Fruit fly (Drosophila melanogaster) whole organism: ENCODE measurements around the gene MED21.

ENCODE experiments used
- CG8478 ChIP-seq: fragments of >200 bp; optimal IDR thresholded peaks from 2 replicates; lab custom pipeline; 2018; ENCODE audit warnings: inconsistent platforms
- Dll ChIP-seq: fragments of >200 bp; optimal IDR thresholded peaks from 2 replicates; lab custom pipeline; 2017
- EcR ChIP-seq, 2 experiments: fragments of >200 bp; optimal IDR thresholded peaks; 2 replicates each; lab custom pipeline; 2017; ENCODE audit warnings: missing biosample characterization in 2 of 2, missing genetic modification characterization in 2 of 2, missing genetic modification reagents in 2 of 2
- pan ChIP-seq: fragments of >200 bp; optimal IDR thresholded peaks from 2 replicates; lab custom pipeline; 2017
- psq ChIP-seq: fragments of >200 bp; optimal IDR thresholded peaks from 2 replicates; lab custom pipeline; 2017
- usp ChIP-seq: fragments of >200 bp; optimal IDR thresholded peaks from 2 replicates; lab custom pipeline; 2017; ENCODE audit warnings: missing biosample characterization, missing genetic modification characterization, mixed read lengths

MED21 gene

DNA sequence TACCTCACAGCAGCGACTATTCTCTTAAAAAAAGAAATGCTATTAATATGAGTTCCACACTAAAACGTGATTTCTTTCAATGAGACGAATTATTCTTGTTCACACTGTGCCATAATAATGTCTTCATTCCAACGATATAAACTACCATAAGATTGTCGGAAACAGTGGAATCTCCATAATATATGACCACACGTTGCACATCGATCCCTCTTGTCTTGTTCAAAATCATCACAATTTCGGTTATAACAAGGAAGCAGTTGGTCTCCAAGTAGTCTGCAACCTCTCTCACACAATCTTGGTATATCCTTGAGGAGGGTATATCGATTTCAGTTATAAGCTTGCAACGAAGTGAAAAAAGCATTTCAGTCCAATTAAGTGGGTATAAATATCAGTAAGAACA lies at the start of gene MED21:
Gene MED21, minus strand, starts transcription at position 48 of the 400 bp plus-strand sequence.
- no peak for TF ChIP-seq CG8478
- no peak for TF ChIP-seq pan
- no peak for TF ChIP-seq Dll (lab: Kevin White, UChicago)
- TF ChIP-seq EcR (GFP tag; optimal IDR thresholded peaks at IDR 0.05; lab: Kevin White, UChicago) = no peak
- no peak for TF ChIP-seq psq
- TF ChIP-seq usp (GFP tag; lab: Kevin White, UChicago) = no peak

dm6 chr3L:25150231-25150630 lies 34.5 kb upstream of the MED21 start:
- TF ChIP-seq EcR (GFP tag; optimal IDR thresholded peaks at IDR 0.05; lab: Kevin White, UChicago) (no peak), psq (no peak), usp (GFP tag; lab: Kevin White, UChicago) (no peak), pan (no peak), Dll (lab: Kevin White, UChicago) (no peak), CG8478 (no peak)

- TF ChIP-seq CG8478 (no peak), EcR (GFP tag; optimal IDR thresholded peaks at IDR 0.05; lab: Kevin White, UChicago) (no peak), psq (no peak), Dll (lab: Kevin White, UChicago) (no peak), pan (no peak)
Observed at dm6 chr3L:25121183-25121860, 5.6 kb upstream of the MED21 start.

DNA sequence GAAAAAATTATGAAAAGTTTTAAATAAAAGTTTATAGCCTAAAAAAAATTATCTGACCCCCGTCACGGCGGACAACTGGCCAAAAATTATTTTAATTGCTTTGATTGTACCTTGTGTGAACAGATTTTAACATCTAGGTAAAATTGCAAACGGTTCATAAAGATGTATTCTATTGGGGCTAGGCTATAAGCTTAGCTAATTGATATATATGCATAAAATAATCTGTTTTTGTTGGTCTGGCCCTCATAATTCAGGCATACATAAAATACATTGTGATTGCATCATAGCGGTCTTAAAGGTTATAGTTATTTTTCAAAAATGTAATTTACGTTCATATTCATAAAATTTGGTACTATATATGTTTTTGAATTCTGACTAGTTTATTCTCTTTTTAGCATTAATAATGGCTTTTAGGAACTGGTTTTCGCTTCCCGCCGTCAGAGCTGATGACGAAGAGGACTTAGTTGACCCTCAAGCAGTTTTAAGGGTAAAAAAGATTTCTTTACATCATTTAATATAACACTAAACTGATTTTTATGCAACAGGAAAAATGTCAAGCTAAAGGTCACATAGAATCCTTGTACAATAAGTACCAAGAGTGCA lies 4.9 kb upstream of the MED21 start, which contains the start of gene UQCR-11:
Gene UQCR-11, plus strand, starts transcription at position 211 of the 603 bp plus-strand sequence.
- no peak for TF ChIP-seq Dll (lab: Kevin White, UChicago)
- TF ChIP-seq psq = no peak
- TF ChIP-seq EcR (GFP tag; optimal IDR thresholded peaks at IDR 0.05; lab: Kevin White, UChicago) = no peak
- TF ChIP-seq pan = no peak
- no peak for TF ChIP-seq CG8478
- no peak for TF ChIP-seq usp (GFP tag; lab: Kevin White, UChicago)

DNA sequence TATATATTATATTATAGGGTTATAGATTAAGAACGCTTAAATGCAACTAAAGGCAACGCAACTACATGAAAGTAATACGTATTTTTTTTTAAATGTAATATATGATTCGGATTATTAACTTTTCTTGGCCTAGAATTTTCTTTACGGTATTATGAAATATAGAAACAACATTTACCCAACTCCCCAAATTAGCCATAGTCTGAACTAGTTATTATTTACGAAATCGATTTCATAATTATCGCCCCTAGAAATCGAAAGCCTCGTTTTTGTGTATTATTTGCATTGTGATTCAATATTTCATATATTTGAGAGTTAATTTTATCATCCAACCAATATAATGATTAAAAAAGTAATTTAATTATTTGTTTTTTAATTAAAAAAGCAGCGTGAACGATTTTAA lies 7.0 kb downstream of the MED21 start:
- TF ChIP-seq Dll (lab: Kevin White, UChicago) = no peak
- no peak for TF ChIP-seq usp (GFP tag; lab: Kevin White, UChicago)
- no peak for TF ChIP-seq psq
- no peak for TF ChIP-seq CG8478
- TF ChIP-seq EcR (GFP tag; optimal IDR thresholded peaks at IDR 0.05; lab: Kevin White, UChicago) = no peak
- TF ChIP-seq pan = no peak

DNA sequence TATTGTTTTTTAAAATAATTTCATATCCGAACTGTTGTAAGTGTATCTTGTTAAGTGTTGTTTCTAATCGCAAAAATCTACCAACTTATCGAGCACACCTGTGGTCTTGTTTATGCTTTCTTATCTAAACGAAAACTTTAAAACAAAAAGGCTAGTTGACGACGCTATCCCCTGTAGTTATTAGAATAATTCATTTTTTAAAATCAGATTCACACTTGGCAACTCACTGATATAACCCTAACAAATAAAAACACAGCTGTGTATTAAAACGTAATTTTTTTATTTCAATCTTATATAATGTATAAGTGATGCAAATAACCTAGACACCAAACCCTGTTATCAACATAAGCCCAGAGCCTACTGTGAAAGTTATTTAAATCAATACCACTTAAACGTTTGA lies 8.0 kb downstream of the MED21 start:
- TF ChIP-seq pan (no peak), CG8478 (no peak), EcR (GFP tag; optimal IDR thresholded peaks at IDR 0.05; lab: Kevin White, UChicago) (no peak), psq (no peak), Dll (lab: Kevin White, UChicago) (no peak), usp (GFP tag; lab: Kevin White, UChicago) (no peak)

DNA sequence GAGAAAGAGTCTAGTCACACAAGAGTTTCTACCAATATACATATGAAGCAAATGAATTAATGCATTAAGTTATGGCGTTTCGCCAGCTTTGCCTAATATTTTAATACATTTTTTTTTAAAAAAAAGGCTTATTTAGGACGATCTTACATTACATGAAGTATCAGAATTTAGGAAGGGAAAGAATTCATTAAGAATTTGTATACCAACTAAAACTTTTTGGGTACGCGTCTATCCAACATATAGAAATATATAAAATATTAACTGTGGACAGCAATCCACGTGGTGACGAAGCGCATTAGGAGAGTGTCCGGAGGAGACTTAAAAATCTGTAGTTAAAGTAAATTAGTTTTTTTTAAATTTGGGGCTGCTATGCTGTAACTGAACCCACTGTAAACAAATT lies 8.5 kb downstream of the MED21 start, which contains the start of gene Set1:
Gene Set1, plus strand, starts transcription at position 301 of the 400 bp plus-strand sequence.
- TF ChIP-seq EcR (GFP tag; optimal IDR thresholded peaks at IDR 0.05; lab: Kevin White, UChicago) = no peak
- TF ChIP-seq pan = no peak
- no peak for TF ChIP-seq Dll (lab: Kevin White, UChicago)
- TF ChIP-seq usp (GFP tag; lab: Kevin White, UChicago) = no peak
- no peak for TF ChIP-seq psq
- no peak for TF ChIP-seq CG8478
